Fruit fly (Drosophila melanogaster) whole organism, embryonic: Measurements from ENCODE around the gene sle.

ENCODE experiments used
- Aef1 ChIP-seq: fragments of 200-800 bp; sonication (Bioruptor generic); IDR thresholded peaks from 3 replicates; pipeline ENCODE4 v1.3.6; 2022; ENCODE audit warnings: missing biosample characterization, missing genetic modification characterization
- Asciz ChIP-seq: fragments of 200-800 bp; sonication (Bioruptor generic); optimal IDR thresholded peaks from 2 replicates; lab custom pipeline; 2017; ENCODE audit warnings: missing biosample characterization, mild to moderate bottlenecking, missing genetic modification characterization, missing genetic modification reagents
- BEAF-32 ChIP-seq: fragments of 200-800 bp; sonication (Bioruptor generic); optimal IDR thresholded peaks from 3 replicates; lab custom pipeline; 2017; ENCODE audit warnings: missing biosample characterization, missing genetic modification characterization, mild to moderate bottlenecking, moderate library complexity, missing genetic modification reagents
- Bgb ChIP-seq: fragments of 200-800 bp; sonication (Bioruptor generic); IDR thresholded peaks from 2 replicates; pipeline ENCODE4 v1.3.6; 2022; ENCODE audit warnings: missing biosample characterization, missing genetic modification characterization; ENCODE audit not compliant: partially characterized antibody
- Blimp-1 ChIP-seq: fragments of 200-800 bp; sonication (Bioruptor generic); optimal IDR thresholded peaks from 3 replicates; lab custom pipeline; 2018; ENCODE audit warnings: missing biosample characterization, missing genetic modification characterization, mild to moderate bottlenecking, moderate library complexity, missing genetic modification reagents
- CG11247 ChIP-seq: fragments of 200-800 bp; sonication (Bioruptor generic); IDR thresholded peaks from 2 replicates; pipeline ENCODE4 v1.3.6; 2022; ENCODE audit warnings: missing biosample characterization, missing genetic modification characterization
- CG11398 ChIP-seq: fragments of 200-800 bp; sonication (Bioruptor generic); optimal IDR thresholded peaks from 2 replicates; lab custom pipeline; 2016; ENCODE audit warnings: missing biosample characterization, missing genetic modification characterization
- CG11456 ChIP-seq: fragments of 200-800 bp; sonication (Bioruptor generic); IDR thresholded peaks from 3 replicates; pipeline ENCODE4 v1.3.6; 2022; ENCODE audit warnings: missing biosample characterization, missing genetic modification characterization
- CG12104 ChIP-seq: fragments of 200-800 bp; sonication (Bioruptor generic); optimal IDR thresholded peaks from 3 replicates; lab custom pipeline; 2016; ENCODE audit warnings: missing biosample characterization, missing genetic modification characterization
- CG1233 ChIP-seq: fragments of 200-800 bp; sonication (Bioruptor generic); optimal IDR thresholded peaks from 4 replicates; lab custom pipeline; 2018; ENCODE audit warnings: missing biosample characterization, mild to moderate bottlenecking, missing genetic modification characterization
- CG14860 ChIP-seq: fragments of 200-800 bp; sonication (Bioruptor generic); IDR thresholded peaks from 3 replicates; pipeline ENCODE4 v1.3.6; 2022; ENCODE audit warnings: missing biosample characterization, missing genetic modification characterization; ENCODE audit not compliant: partially characterized antibody
- CG1647 ChIP-seq: fragments of 200-800 bp; sonication (Bioruptor generic); optimal IDR thresholded peaks from 3 replicates; lab custom pipeline; 2016; ENCODE audit warnings: missing biosample characterization, missing genetic modification characterization
- CG17568 ChIP-seq: fragments of 200-800 bp; sonication (Bioruptor generic); optimal IDR thresholded peaks from 2 replicates; lab custom pipeline; 2018; ENCODE audit warnings: missing biosample characterization, mild to moderate bottlenecking, missing genetic modification characterization, moderate library complexity
- CG18764 ChIP-seq: fragments of 200-800 bp; sonication (Bioruptor generic); optimal IDR thresholded peaks from 3 replicates; lab custom pipeline; 2016; ENCODE audit warnings: missing biosample characterization, missing genetic modification characterization
- CG30403 ChIP-seq: fragments of 200-800 bp; sonication (Bioruptor generic); optimal IDR thresholded peaks from 3 replicates; lab custom pipeline; 2016; ENCODE audit warnings: missing biosample characterization, missing genetic modification characterization
- CG3281 ChIP-seq: fragments of 200-800 bp; sonication (Bioruptor generic); optimal IDR thresholded peaks from 3 replicates; lab custom pipeline; 2017; ENCODE audit warnings: missing biosample characterization, mild to moderate bottlenecking, missing genetic modification characterization
- CG4424 ChIP-seq: fragments of 200-800 bp; sonication (Bioruptor generic); optimal IDR thresholded peaks from 3 replicates; lab custom pipeline; 2016; ENCODE audit warnings: missing biosample characterization, missing genetic modification characterization
- CG7786 ChIP-seq: fragments of 200-800 bp; sonication (Bioruptor generic); optimal IDR thresholded peaks from 2 replicates; lab custom pipeline; 2016; ENCODE audit warnings: missing biosample characterization, missing genetic modification characterization
- CG8281 ChIP-seq: fragments of 200-800 bp; sonication (Bioruptor generic); optimal IDR thresholded peaks from 2 replicates; lab custom pipeline; 2018; ENCODE audit warnings: missing biosample characterization, mild to moderate bottlenecking, missing genetic modification characterization, moderate library complexity
- D19A ChIP-seq: fragments of 200-800 bp; optimal IDR thresholded peaks from 3 replicates; lab custom pipeline; 2019; ENCODE audit warnings: missing biosample characterization, mild to moderate bottlenecking, missing genetic modification characterization, moderate library complexity
- Doc2 ChIP-seq: fragments of 200-800 bp; sonication (Bioruptor generic); IDR thresholded peaks from 2 replicates; pipeline ENCODE4 v1.3.6; 2022; ENCODE audit warnings: missing biosample characterization, missing genetic modification characterization
- Doc3 ChIP-seq: fragments of 200-800 bp; sonication (Bioruptor generic); IDR thresholded peaks from 3 replicates; pipeline ENCODE4 v1.3.6; 2022; ENCODE audit warnings: missing biosample characterization, missing genetic modification characterization; ENCODE audit not compliant: partially characterized antibody
- HHEX ChIP-seq: fragments of 200-800 bp; sonication (Bioruptor generic); optimal IDR thresholded peaks from 3 replicates; lab custom pipeline; 2017; ENCODE audit warnings: missing biosample characterization, mild to moderate bottlenecking, missing genetic modification characterization, missing genetic modification reagents
- Jarid2 ChIP-seq: fragments of 200-800 bp; sonication (Bioruptor generic); optimal IDR thresholded peaks from 3 replicates; lab custom pipeline; 2017; ENCODE audit warnings: mild to moderate bottlenecking, missing biosample characterization, missing genetic modification reagents, missing genetic modification characterization
- Lpt ChIP-seq: fragments of >200 bp; optimal IDR thresholded peaks from 2 replicates; lab custom pipeline; 2018; ENCODE audit warnings: missing biosample characterization, missing genetic modification characterization
- Neu2 ChIP-seq: fragments of 200-800 bp; sonication (Bioruptor generic); optimal IDR thresholded peaks from 3 replicates; lab custom pipeline; 2016; ENCODE audit warnings: missing biosample characterization, missing genetic modification characterization, borderline replicate concordance
- PHDP ChIP-seq: fragments of 200-800 bp; sonication (Bioruptor generic); optimal IDR thresholded peaks from 3 replicates; lab custom pipeline; 2018; ENCODE audit warnings: missing biosample characterization, mild to moderate bottlenecking, missing genetic modification characterization, moderate library complexity
- Ravus ChIP-seq: fragments of 200-800 bp; sonication (Bioruptor generic); IDR thresholded peaks from 2 replicates; pipeline ENCODE4 v1.3.6; 2022; ENCODE audit warnings: missing biosample characterization, missing genetic modification characterization
- Usf ChIP-seq: fragments of 200-800 bp; sonication (Bioruptor generic); optimal IDR thresholded peaks from 2 replicates; lab custom pipeline; 2017; ENCODE audit warnings: missing genotype, missing biosample characterization, missing genetic modification characterization
- Xrp1 ChIP-seq: fragments of 200-800 bp; sonication (Bioruptor generic); IDR thresholded peaks from 2 replicates; pipeline ENCODE4 v1.3.6; 2022; ENCODE audit warnings: missing biosample characterization, missing genetic modification characterization
- aop ChIP-seq: fragments of 200-800 bp; sonication (Bioruptor generic); IDR thresholded peaks from 2 replicates; pipeline ENCODE4 v1.3.6; 2022; ENCODE audit warnings: missing biosample characterization, missing genetic modification characterization
- bbx ChIP-seq: fragments of 200-800 bp; sonication (Bioruptor generic); IDR thresholded peaks from 2 replicates; pipeline ENCODE4 v1.3.6; 2022; ENCODE audit warnings: missing biosample characterization, missing genetic modification characterization; ENCODE audit not compliant: partially characterized antibody
- br ChIP-seq: fragments of >200 bp; optimal IDR thresholded peaks from 2 replicates; lab custom pipeline; 2017
- chn ChIP-seq: fragments of 200-800 bp; sonication (Bioruptor generic); optimal IDR thresholded peaks from 2 replicates; lab custom pipeline; 2016; ENCODE audit warnings: missing biosample characterization, missing genetic modification characterization
- da ChIP-seq: fragments of 200-800 bp; sonication (Bioruptor generic); optimal IDR thresholded peaks from 2 replicates; lab custom pipeline; 2016; ENCODE audit warnings: missing biosample characterization, missing genetic modification characterization
- ems ChIP-seq: fragments of 200-800 bp; sonication (Bioruptor generic); optimal IDR thresholded peaks from 3 replicates; lab custom pipeline; 2016; ENCODE audit warnings: missing biosample characterization, missing genetic modification characterization
- fd96Cb ChIP-seq: fragments of 200-800 bp; sonication (Bioruptor generic); optimal IDR thresholded peaks from 2 replicates; lab custom pipeline; 2018; ENCODE audit warnings: missing biosample characterization, mild to moderate bottlenecking, missing genetic modification characterization, moderate library complexity
- gcm2 ChIP-seq: fragments of 200-800 bp; sonication (Bioruptor generic); optimal IDR thresholded peaks from 2 replicates; lab custom pipeline; 2016; ENCODE audit warnings: missing biosample characterization, missing genetic modification characterization
- grau ChIP-seq: fragments of 200-800 bp; optimal IDR thresholded peaks from 3 replicates; lab custom pipeline; 2019; ENCODE audit warnings: missing biosample characterization, mild to moderate bottlenecking, missing genetic modification characterization, moderate library complexity
- jing ChIP-seq: fragments of 200-800 bp; sonication (Bioruptor generic); optimal IDR thresholded peaks from 2 replicates; lab custom pipeline; 2018; ENCODE audit warnings: missing biosample characterization, mild to moderate bottlenecking, missing genetic modification characterization
- luna ChIP-seq: fragments of 200-800 bp; sonication (Bioruptor generic); optimal IDR thresholded peaks from 2 replicates; lab custom pipeline; 2016; ENCODE audit warnings: missing biosample characterization, missing genetic modification characterization
- mam ChIP-seq: fragments of 200-800 bp; sonication (Bioruptor generic); optimal IDR thresholded peaks from 3 replicates; lab custom pipeline; 2016; ENCODE audit warnings: missing biosample characterization, missing genetic modification characterization
- nerfin-1 ChIP-seq: fragments of 200-800 bp; sonication (Bioruptor generic); optimal IDR thresholded peaks from 3 replicates; lab custom pipeline; 2019; ENCODE audit warnings: missing biosample characterization, mild to moderate bottlenecking, missing genetic modification characterization, moderate library complexity
- pfk ChIP-seq: fragments of 200-800 bp; sonication (Bioruptor generic); optimal IDR thresholded peaks from 2 replicates; lab custom pipeline; 2018; ENCODE audit warnings: missing biosample characterization, mild to moderate bottlenecking, missing genetic modification characterization, moderate library complexity
- pita ChIP-seq: fragments of 200-800 bp; sonication (Bioruptor generic); optimal IDR thresholded peaks from 2 replicates; lab custom pipeline; 2017; ENCODE audit warnings: missing biosample characterization, mild to moderate bottlenecking, missing genetic modification characterization
- pzg ChIP-seq: fragments of 200-800 bp; sonication (Bioruptor generic); optimal IDR thresholded peaks from 3 replicates; lab custom pipeline; 2018; ENCODE audit warnings: missing biosample characterization, mild to moderate bottlenecking, missing genetic modification characterization, moderate library complexity
- so ChIP-seq: fragments of 200-800 bp; sonication (Bioruptor generic); IDR thresholded peaks from 3 replicates; pipeline ENCODE4 v1.3.6; 2022; ENCODE audit warnings: missing biosample characterization, missing genetic modification characterization
- sob ChIP-seq: fragments of 200-800 bp; sonication (Bioruptor generic); IDR thresholded peaks from 2 replicates; pipeline ENCODE4 v1.3.6; 2022; ENCODE audit warnings: missing biosample characterization, missing genetic modification characterization
- twi ChIP-seq: fragments of 200-800 bp; optimal IDR thresholded peaks from 2 replicates; lab custom pipeline; 2019; ENCODE audit warnings: missing biosample characterization, mild to moderate bottlenecking, missing genetic modification characterization, moderate library complexity

Gene sle

DNA sequence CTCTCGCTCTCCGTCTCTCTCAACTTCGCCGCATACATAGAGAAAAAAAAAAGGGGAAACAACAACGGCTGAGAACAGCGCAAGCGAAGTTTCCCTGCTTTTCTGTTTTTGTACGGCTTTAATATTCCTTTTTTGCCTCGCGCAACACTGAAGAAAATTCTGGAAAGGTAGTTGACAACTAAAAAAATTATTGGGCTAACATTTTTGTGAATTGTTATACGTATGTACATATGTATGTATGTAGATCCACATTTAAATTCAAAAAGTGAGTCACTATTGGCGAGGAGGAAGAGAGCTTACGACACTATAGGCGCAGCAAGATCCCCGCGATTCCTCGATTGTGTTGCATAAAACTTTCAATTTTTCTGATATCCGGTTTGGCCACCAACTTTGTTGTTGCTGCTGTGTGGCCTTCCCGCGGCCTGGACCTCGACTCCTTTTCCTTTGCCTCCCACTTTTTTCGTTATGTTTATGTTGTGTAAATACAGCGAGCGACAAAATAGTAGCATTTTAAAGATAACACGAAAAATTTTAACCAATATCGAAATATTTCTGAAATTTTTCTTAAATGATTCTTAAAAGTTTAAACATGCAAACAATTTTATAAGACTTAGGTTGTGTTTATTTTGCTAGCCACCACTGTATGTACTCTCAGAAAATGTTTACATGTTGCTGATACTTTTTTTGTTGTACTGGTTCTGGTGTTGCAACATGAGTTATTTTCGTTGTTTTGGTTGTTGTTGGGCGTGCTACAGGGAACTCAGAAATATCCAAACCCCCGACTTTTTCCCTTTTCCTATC lies 23.8 kb downstream of the sle start (continued):
- TF ChIP-seq aop (GFP tag; lab: Robert Waterston, UW) (no peak), Lpt (GFP tag; lab: Kevin White, UChicago) (no peak), CG8281 (tag; lab: Kevin White, UChicago) (peak; percentile 35), CG11247 (no peak), bbx (GFP tag; lab: Robert Waterston, UW) (no peak), ems (GFP tag; lab: Kevin White, UChicago) (peak; percentile 77), Xrp1 (GFP tag; lab: Robert Waterston, UW) (no peak), Ravus (GFP tag; lab: Robert Waterston, UW) (no peak), grau (peak; percentile 84), Bgb (no peak), da (GFP tag; lab: Kevin White, UChicago) (no peak), CG1233 (GFP tag; lab: Kevin White, UChicago) (peak; percentile 77), CG4424 (peak; percentile 85), CG1647 (peak; percentile 29), D19A (peak; percentile 73), luna (GFP tag; lab: Kevin White, UChicago) (no peak), sob (GFP tag; lab: Robert Waterston, UW) (no peak), Blimp-1 (GFP tag; lab: Kevin White, UChicago) (peak; percentile 77), pzg (no peak), chn (GFP tag; lab: Kevin White, UChicago) (peak; percentile 66), CG14860 (GFP tag; lab: Robert Waterston, UW) (no peak), HHEX (GFP tag; lab: Kevin White, UChicago) (peak; percentile 77), so (GFP tag; lab: Robert Waterston, UW) (no peak), Aef1 (GFP tag; lab: Robert Waterston, UW) (no peak), Usf (GFP tag; lab: Kevin White, UChicago) (peak; percentile 59), BEAF-32 (GFP tag; lab: Kevin White, UChicago) (no peak), br (lab: Kevin White, UChicago) (no peak), CG17568 (no peak), CG30403 (GFP tag; lab: Kevin White, UChicago) (peak; percentile 88), fd96Cb (peak; percentile 84), Neu2 (GFP tag; lab: Kevin White, UChicago) (peak; percentile 15), CG3281 (GFP tag; lab: Kevin White, UChicago) (peak; percentile 79), Jarid2 (GFP tag; lab: Kevin White, UChicago) (peak; percentile 15), nerfin-1 (tag; lab: Kevin White, UChicago) (no peak), twi (tag; lab: Kevin White, UChicago) (peak; percentile 39), PHDP (tag; lab: Kevin White, UChicago) (peak; percentile 83), CG7786 (peak; percentile 71), gcm2 (GFP tag; lab: Kevin White, UChicago) (peak; percentile 48), CG11398 (peak; percentile 49), Doc2 (GFP tag; lab: Robert Waterston, UW) (no peak), mam (peak; percentile 65), jing (GFP tag; lab: Kevin White, UChicago) (peak; percentile 61), pita (GFP tag; lab: Kevin White, UChicago) (no peak), CG18764 (no peak), Asciz (peak; percentile 70), Doc3 (GFP tag; lab: Robert Waterston, UW) (no peak), CG11456 (GFP tag; lab: Robert Waterston, UW) (no peak), CG12104 (GFP tag; lab: Kevin White, UChicago) (peak; percentile 81), pfk (GFP tag; lab: Kevin White, UChicago) (no peak)
